Worm (Caenorhabditis elegans) whole organism, late embryonic: ENCODE measurements around the gene his-2.

ENCODE experiments used
- K02D7.2 ChIP-seq: sonication (generic microtip); optimal IDR thresholded peaks from 2 replicates; lab custom pipeline; 2017; ENCODE audit warnings: mild to moderate bottlenecking, missing genetic modification characterization, missing compliant biosample characterization
- T23F11.4 ChIP-seq: fragments of 200-800 bp; sonication (Bioruptor generic); optimal IDR thresholded peaks from 2 replicates; lab custom pipeline; 2018; ENCODE audit warnings: mild to moderate bottlenecking, missing genetic modification characterization, missing compliant biosample characterization
- Y22D7AL.16 ChIP-seq: sonication (generic microtip); optimal IDR thresholded peaks from 2 replicates; lab custom pipeline; 2016; ENCODE audit warnings: missing genetic modification characterization, missing compliant biosample characterization
- ama-1 ChIP-seq: fragments of 150-350 bp; optimal IDR thresholded peaks from 2 replicates; lab custom pipeline; 2014
- ceh-19 ChIP-seq: fragments of 200-800 bp; sonication (Bioruptor generic); optimal IDR thresholded peaks from 2 replicates; lab custom pipeline; 2018; ENCODE audit warnings: mild to moderate bottlenecking, missing genetic modification characterization, missing compliant biosample characterization
- ceh-24 ChIP-seq: sonication (generic microtip); optimal IDR thresholded peaks from 2 replicates; lab custom pipeline; 2016; ENCODE audit warnings: mild to moderate bottlenecking, missing genetic modification characterization, missing compliant biosample characterization
- ceh-31 ChIP-seq: sonication (generic microtip); optimal IDR thresholded peaks from 2 replicates; lab custom pipeline; 2016; ENCODE audit warnings: missing genetic modification characterization, missing compliant biosample characterization
- ceh-34 ChIP-seq: sonication (generic microtip); optimal IDR thresholded peaks from 2 replicates; lab custom pipeline; 2016; ENCODE audit warnings: mild to moderate bottlenecking, missing genetic modification characterization, missing compliant biosample characterization
- ceh-45 ChIP-seq: fragments of 200-800 bp; sonication (Bioruptor generic); IDR thresholded peaks from 2 replicates; pipeline ENCODE4 v1.3.6; 2022; ENCODE audit warnings: missing genetic modification reagents, missing genetic modification characterization, missing compliant biosample characterization
- che-1 ChIP-seq: sonication (generic microtip); optimal IDR thresholded peaks from 2 replicates; lab custom pipeline; 2016; ENCODE audit warnings: mild to moderate bottlenecking, missing genetic modification characterization, missing compliant biosample characterization
- dmd-4 ChIP-seq: sonication (generic microtip); optimal IDR thresholded peaks from 2 replicates; lab custom pipeline; 2016; ENCODE audit warnings: borderline replicate concordance, missing genetic modification characterization, missing compliant biosample characterization
- dve-1 ChIP-seq: sonication (generic microtip); optimal IDR thresholded peaks from 2 replicates; lab custom pipeline; 2017; ENCODE audit warnings: antibody characterized with exemption, mild to moderate bottlenecking, missing genetic modification characterization, missing compliant biosample characterization
- elt-4 ChIP-seq: sonication (generic microtip); optimal IDR thresholded peaks from 2 replicates; lab custom pipeline; 2016; ENCODE audit warnings: missing genetic modification characterization, missing compliant biosample characterization
- ets-4 ChIP-seq: sonication (generic microtip); optimal IDR thresholded peaks from 2 replicates; lab custom pipeline; 2016; ENCODE audit warnings: missing genetic modification characterization, missing compliant biosample characterization
- eyg-1 ChIP-seq: sonication (generic microtip); optimal IDR thresholded peaks from 2 replicates; lab custom pipeline; 2016; ENCODE audit warnings: missing genotype, missing genetic modification characterization, missing compliant biosample characterization
- fkh-10 ChIP-seq: fragments of 150-350 bp; optimal IDR thresholded peaks from 2 replicates; lab custom pipeline; 2014; ENCODE audit warnings: missing biosample characterization, missing genetic modification reagents, missing genetic modification characterization
- gmeb-2 ChIP-seq: sonication (generic microtip); optimal IDR thresholded peaks from 2 replicates; lab custom pipeline; 2016; ENCODE audit warnings: missing genetic modification characterization, inconsistent platforms, missing compliant biosample characterization
- hlh-13 ChIP-seq: fragments of 200-800 bp; sonication (Bioruptor generic); optimal IDR thresholded peaks from 2 replicates; lab custom pipeline; 2018; ENCODE audit warnings: mild to moderate bottlenecking, missing genetic modification characterization, missing compliant biosample characterization
- hlh-8 ChIP-seq: sonication (generic microtip); optimal IDR thresholded peaks from 2 replicates; lab custom pipeline; 2016; ENCODE audit warnings: missing genotype, missing genetic modification characterization, missing compliant biosample characterization
- lin-11 ChIP-seq: fragments of 200-800 bp; sonication (Bioruptor generic); optimal IDR thresholded peaks from 2 replicates; lab custom pipeline; 2018; ENCODE audit warnings: mild to moderate bottlenecking, missing genetic modification characterization, missing compliant biosample characterization
- mec-3 ChIP-seq: sonication (generic microtip); optimal IDR thresholded peaks from 2 replicates; lab custom pipeline; 2016; ENCODE audit warnings: borderline replicate concordance, missing genetic modification characterization, missing compliant biosample characterization
- nhr-232 ChIP-seq: sonication (generic microtip); optimal IDR thresholded peaks from 2 replicates; lab custom pipeline; 2016; ENCODE audit warnings: missing genetic modification characterization, missing compliant biosample characterization
- pag-3 ChIP-seq: sonication (generic microtip); optimal IDR thresholded peaks from 2 replicates; lab custom pipeline; 2016; ENCODE audit warnings: missing compliant biosample characterization, missing genetic modification characterization, borderline replicate concordance
- pax-1 ChIP-seq: fragments of 150-350 bp; optimal IDR thresholded peaks from 2 replicates; lab custom pipeline; 2014; ENCODE audit warnings: missing biosample characterization, missing genetic modification characterization
- pha-2 ChIP-seq: sonication (generic microtip); optimal IDR thresholded peaks from 2 replicates; lab custom pipeline; 2017; ENCODE audit warnings: mild to moderate bottlenecking, missing genetic modification characterization, missing compliant biosample characterization
- pros-1 ChIP-seq: fragments of 150-350 bp; optimal IDR thresholded peaks from 2 replicates; lab custom pipeline; 2014; ENCODE audit warnings: missing biosample characterization, missing genetic modification reagents, missing genetic modification characterization
- ref-2 ChIP-seq: sonication (generic microtip); optimal IDR thresholded peaks from 2 replicates; lab custom pipeline; 2016; ENCODE audit warnings: missing genetic modification characterization, missing compliant biosample characterization
- rnt-1 ChIP-seq: sonication (generic microtip); optimal IDR thresholded peaks from 2 replicates; lab custom pipeline; 2016; ENCODE audit warnings: missing genetic modification characterization, missing compliant biosample characterization
- sox-2 ChIP-seq: fragments of 200-800 bp; sonication (Bioruptor generic); IDR thresholded peaks from 2 replicates; pipeline ENCODE4 v1.3.6; 2022; ENCODE audit warnings: missing genetic modification reagents, missing genetic modification characterization, missing compliant biosample characterization
- sox-4 ChIP-seq: sonication (generic microtip); optimal IDR thresholded peaks from 2 replicates; lab custom pipeline; 2017; ENCODE audit warnings: mild to moderate bottlenecking, missing genetic modification characterization, inconsistent platforms, missing compliant biosample characterization
- syd-9 ChIP-seq: sonication (generic microtip); optimal IDR thresholded peaks from 2 replicates; lab custom pipeline; 2016; ENCODE audit warnings: mild to moderate bottlenecking, missing genetic modification characterization, moderate library complexity, missing compliant biosample characterization
- tbx-2 ChIP-seq: sonication (generic microtip); optimal IDR thresholded peaks from 2 replicates; lab custom pipeline; 2016; ENCODE audit warnings: missing genetic modification characterization, missing compliant biosample characterization
- tbx-7 ChIP-seq: sonication (generic microtip); optimal IDR thresholded peaks from 2 replicates; lab custom pipeline; 2016; ENCODE audit warnings: missing genotype, missing genetic modification characterization, missing compliant biosample characterization
- unc-42 ChIP-seq: sonication (generic microtip); optimal IDR thresholded peaks from 2 replicates; lab custom pipeline; 2016; ENCODE audit warnings: missing genotype, missing genetic modification characterization, missing compliant biosample characterization
- unc-55 ChIP-seq: sonication (generic microtip); optimal IDR thresholded peaks from 2 replicates; lab custom pipeline; 2017; ENCODE audit warnings: missing biosample characterization, missing genetic modification reagents, missing genetic modification characterization
- zip-5 ChIP-seq: sonication (generic microtip); optimal IDR thresholded peaks from 2 replicates; lab custom pipeline; 2016; ENCODE audit warnings: missing genetic modification characterization, missing compliant biosample characterization

The his-2 gene

ce11 chrV:16061993-16062392 lies 19.9 kb upstream of the his-2 start, which contains the start of gene fbxa-100:
Gene fbxa-100 (minus strand): TSS chrV:16062093.
- TF ChIP-seq ama-1 (no peak), ceh-31 (tag; lab: Kevin White, UChicago) (no peak), nhr-232 (tag; lab: Kevin White, UChicago) (no peak), pag-3 (tag; lab: Kevin White, UChicago) (no peak), Y22D7AL.16 (tag; lab: Kevin White, UChicago) (no peak), T23F11.4 (GFP tag; lab: Kevin White, UChicago) (no peak), elt-4 (no peak), ceh-34 (tag; lab: Kevin White, UChicago) (no peak), dmd-4 (no peak), ceh-45 (GFP tag; lab: Robert Waterston, UW) (no peak), sox-4 (tag; lab: Kevin White, UChicago) (no peak), sox-2 (GFP tag; lab: Robert Waterston, UW) (no peak), ets-4 (no peak), eyg-1 (no peak), fkh-10 (no peak), unc-42 (no peak), dve-1 (no peak)

- TF ChIP-seq lin-11 (tag; lab: Kevin White, UChicago) = no peak
- no peak for TF ChIP-seq ceh-31 (tag; lab: Kevin White, UChicago)
These were observed 18.1 kb upstream of the his-2 start, which contains the start of gene F14H3.15 for ce11 chrV:16060135-16060534. Gene F14H3.15 (minus strand): TSS chrV:16060235.

DNA sequence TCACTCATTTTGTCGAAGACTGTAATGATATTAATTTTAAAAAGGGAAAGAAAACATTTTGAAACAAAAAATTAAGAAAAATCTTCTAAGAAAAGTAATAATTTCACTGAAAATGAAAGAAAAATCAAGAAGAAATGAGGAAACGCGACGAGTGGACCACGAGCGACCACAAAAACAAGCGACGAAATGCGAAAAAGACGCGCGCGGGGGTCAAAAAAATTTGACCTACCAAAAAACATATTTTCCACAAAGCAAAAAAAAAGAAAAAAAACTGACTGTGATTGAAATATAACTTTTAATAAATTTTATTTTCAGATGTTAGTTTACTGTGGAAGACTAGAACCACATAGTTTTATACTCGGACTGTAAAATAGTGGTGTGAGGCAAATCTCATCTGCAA lies 16.8 kb upstream of the his-2 start, which contains the start of gene F14H3.6:
Gene F14H3.6 (minus strand): TSS at position 22 of the 400 bp plus-strand sequence.
- TF ChIP-seq K02D7.2 (tag; lab: Kevin White, UChicago) (no peak), tbx-7 (tag; lab: Kevin White, UChicago) (no peak), syd-9 (tag; lab: Kevin White, UChicago) (no peak)

ce11 chrV:16057010-16057463 lies 15.0 kb upstream of the his-2 start, which contains the start of gene F14H3.5:
Gene F14H3.5 (minus strand): TSS chrV:16057060.
- TF ChIP-seq pha-2 (tag; lab: Kevin White, UChicago) (no peak), pros-1 (tag; lab: Kevin White, UChicago) (no peak), zip-5 (tag; lab: Kevin White, UChicago) (no peak), ceh-19 (GFP tag; lab: Kevin White, UChicago) (no peak), unc-55 (GFP tag; lab: Kevin White, UChicago) (no peak), K02D7.2 (tag; lab: Kevin White, UChicago) (no peak), hlh-13 (GFP tag; lab: Kevin White, UChicago) (no peak), hlh-8 (tag; lab: Kevin White, UChicago) (no peak), rnt-1 (tag; lab: Kevin White, UChicago) (no peak), che-1 (tag; lab: Kevin White, UChicago) (no peak), tbx-2 (no peak), dmd-4 (no peak), pag-3 (tag; lab: Kevin White, UChicago) (no peak), gmeb-2 (no peak)

ce11 chrV:16055031-16055430 lies 12.9 kb upstream of the his-2 start, which contains the start of gene F14H3.4:
Gene F14H3.4 (minus strand): TSS chrV:16055072.
- TF ChIP-seq tbx-7 (tag; lab: Kevin White, UChicago) (no peak), che-1 (tag; lab: Kevin White, UChicago) (no peak), pax-1 (tag; lab: Kevin White, UChicago) (no peak), ceh-24 (no peak), lin-11 (tag; lab: Kevin White, UChicago) (no peak), ref-2 (tag; lab: Kevin White, UChicago) (no peak), mec-3 (tag; lab: Kevin White, UChicago) (no peak)
